Fruit fly (Drosophila melanogaster): Measurements from ENCODE around the gene skd.

The skd gene

DNA sequence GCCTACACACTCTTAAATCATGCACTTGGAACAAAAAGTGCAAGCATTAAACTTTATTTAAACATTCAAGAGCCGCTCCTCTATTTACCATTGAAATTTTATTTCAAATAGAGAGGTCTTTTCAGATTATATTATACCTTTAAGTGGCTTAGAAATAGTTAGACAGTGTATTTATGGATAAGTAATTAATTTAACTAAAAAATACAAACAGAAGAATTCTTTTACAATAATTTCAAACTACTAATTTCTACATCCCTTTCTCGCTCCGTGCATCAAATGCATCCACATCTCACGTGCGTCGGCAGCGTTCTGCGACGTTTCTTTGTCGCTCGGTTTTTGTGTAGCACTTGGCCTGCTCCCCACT, 77.1 kb downstream of the skd start (continued):
- TF ChIP-seq run (tag; optimal IDR thresholded peaks at IDR 0.05) (peak; percentile 43), lola (GFP tag; optimal IDR thresholded peaks at IDR 0.05) (peak in 1 of 3 experiments; percentile 81), luna (GFP tag; optimal IDR thresholded peaks at IDR 0.05) (no peak), CoRest (tag; optimal IDR thresholded peaks at IDR 0.05) (peak; percentile 76), Nf-YC (tag; optimal IDR thresholded peaks at IDR 0.05) (no peak), CG17568 (GFP tag; optimal IDR thresholded peaks at IDR 0.05) (peak; percentile 5), CG42726 (GFP tag; IDR thresholded peaks at IDR 0.05; ENCODE audit: partially characterized antibody) (no peak), chm (GFP tag; IDR thresholded peaks at IDR 0.05) (no peak), CG6654 (GFP tag; optimal IDR thresholded peaks at IDR 0.05) (peak; percentile 30), CG6689 (GFP tag; IDR thresholded peaks at IDR 0.05) (peak; percentile 68), CG6175 (GFP tag; IDR thresholded peaks at IDR 0.05) (no peak), ap (GFP tag; IDR thresholded peaks at IDR 0.05) (0 out of 2 replicates have a peak, but pooled peaks have one; percentile 26), CG4404 (GFP tag; IDR thresholded peaks at IDR 0.05) (no peak), sr (GFP tag; IDR thresholded peaks at IDR 0.05) (peak; percentile 69; the same call in 1 of the 3 replicates), CG8765 (GFP tag; IDR thresholded peaks at IDR 0.05) (no peak), kni (GFP tag; optimal IDR thresholded peaks at IDR 0.05) (no peak), sug (tag; optimal IDR thresholded peaks at IDR 0.05) (no peak), Xrp1 (GFP tag; IDR thresholded peaks at IDR 0.05) (peak; percentile 76), CG15073 (GFP tag; optimal IDR thresholded peaks at IDR 0.05) (no peak), nom (GFP tag; optimal IDR thresholded peaks at IDR 0.05) (peak; percentile 79), crol (GFP tag; IDR thresholded peaks at IDR 0.05) (no peak)

DNA sequence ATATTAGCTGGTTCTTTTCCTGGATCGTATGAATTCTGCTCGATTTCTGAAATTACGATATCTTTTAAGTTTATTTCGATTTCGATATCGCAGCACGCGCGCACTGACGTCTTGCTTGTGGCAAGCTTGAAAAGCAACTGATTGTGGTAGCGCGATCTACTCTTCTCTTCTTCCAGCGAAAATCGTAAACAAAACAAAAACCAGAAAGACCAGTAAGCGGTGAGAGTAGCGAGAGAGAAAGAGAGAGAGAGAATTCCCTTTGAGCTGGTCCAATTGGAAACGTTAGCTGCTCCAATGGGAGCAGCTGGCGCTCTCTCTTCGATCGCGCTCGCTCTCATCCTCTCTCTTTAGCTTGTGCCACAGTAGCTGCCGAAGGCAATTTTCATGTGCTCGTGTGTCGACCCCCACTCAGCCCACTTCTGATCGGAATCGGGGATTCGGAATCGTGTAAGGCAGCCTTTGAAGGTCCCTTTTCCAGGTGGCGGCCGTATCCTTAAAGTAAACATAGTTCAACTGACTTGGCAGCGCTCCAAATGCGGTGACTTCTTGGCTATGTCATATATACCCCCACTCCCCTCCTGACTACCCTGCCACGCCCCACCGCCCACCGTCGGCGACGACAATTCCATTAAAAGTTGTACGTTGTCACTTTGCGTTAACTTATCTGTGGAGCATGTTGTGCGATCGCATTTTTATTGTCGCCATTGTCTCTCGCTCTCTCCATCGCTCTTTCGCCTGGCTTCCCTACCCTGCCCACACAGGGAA, 77.7 kb downstream of the skd start, which contains the start of gene fng:
TSS of gene fng (minus strand) at position 142 of the 765 bp plus-strand sequence.
- TF ChIP-seq CG4360 (GFP tag; IDR thresholded peaks at IDR 0.05) (peak; percentile 42), unc-4 (GFP tag; IDR thresholded peaks at IDR 0.05; ENCODE audit: partially characterized antibody) (peak; percentile 55), sna (GFP tag; IDR thresholded peaks at IDR 0.05; ENCODE audit: partially characterized antibody) (peak; percentile 25; the same call in 1 of the 2 replicates), al (GFP tag; IDR thresholded peaks at IDR 0.05) (0 out of 2 replicates have a peak, but pooled peaks have one; percentile 8), CTCF (GFP tag; optimal IDR thresholded peaks at IDR 0.05) (peak; percentile 10), CG8388 (GFP tag; optimal IDR thresholded peaks at IDR 0.05) (peak; percentile 94), CG12769 (tag; optimal IDR thresholded peaks at IDR 0.05) (peak; percentile 43), hbn (GFP tag; IDR thresholded peaks at IDR 0.05; ENCODE audit: partially characterized antibody) (peak; percentile 50; the same call in 1 of the 2 replicates), gsb (GFP tag; IDR thresholded peaks at IDR 0.05) (no peak), CG14441 (GFP tag; IDR thresholded peaks at IDR 0.05) (peak; percentile 17; the same call in 1 of the 2 replicates), ci (GFP tag; IDR thresholded peaks at IDR 0.05) (peak; percentile 56; the same call in 2 of the 3 replicates), Deaf1 (tag; optimal IDR thresholded peaks at IDR 0.05) (peak; percentile 91), CG13287 (GFP tag; IDR thresholded peaks at IDR 0.05; ENCODE audit: partially characterized antibody) (peak; percentile 67), Stat92E (GFP tag; optimal IDR thresholded peaks at IDR 0.05) (peak in 1 of 3 experiments; percentile 30), yki (optimal IDR thresholded peaks at IDR 0.05) (peak; percentile 97), Xbp1 (GFP tag; optimal IDR thresholded peaks at IDR 0.05) (no peak), gce (GFP tag; IDR thresholded peaks at IDR 0.05) (peak; percentile 57; the same call in 1 of the 3 replicates), dmrt99B (tag; optimal IDR thresholded peaks at IDR 0.05) (no peak), Atf6 (GFP tag; IDR thresholded peaks at IDR 0.05) (0 out of 2 replicates have a peak, but pooled peaks have one; percentile 18), CG16813 (GFP tag; IDR thresholded peaks at IDR 0.05; ENCODE audit: partially characterized antibody) (0 out of 3 replicates have a peak, but pooled peaks have one; percentile 27), gsb-n (tag; optimal IDR thresholded peaks at IDR 0.05) (peak; percentile 22), slbo (GFP tag; IDR thresholded peaks at IDR 0.05) (0 out of 2 replicates have a peak, but pooled peaks have one; percentile 25), sob (GFP tag; IDR thresholded peaks at IDR 0.05) (peak; percentile 18; the same call in 1 of the 2 replicates), sens (GFP tag) (peak; percentile 44), Dll (GFP tag; IDR thresholded peaks at IDR 0.05; ENCODE audit: partially characterized antibody) (peak; percentile 67; the same call in 2 of the 4 replicates), hth (optimal IDR thresholded peaks at IDR 0.05) (no peak), gcm (GFP tag; optimal IDR thresholded peaks at IDR 0.05) (peak; percentile 23), CG6175 (GFP tag; IDR thresholded peaks at IDR 0.05) (peak; percentile 59; the same call in 1 of the 3 replicates), Adf1 (GFP tag; IDR thresholded peaks at IDR 0.05) (no peak)
